Worm (Caenorhabditis elegans) whole organism, L4 larva: Measurements from ENCODE around the gene M02D8.7.

Experiments
- R02D3.7 ChIP-seq: fragments of 150-350 bp; sonication (generic microtip); optimal IDR thresholded peaks from 3 replicates; lab custom pipeline; 2014; ENCODE audit warnings: missing biosample characterization, missing genetic modification characterization
- cey-2 ChIP-seq: sonication (generic microtip); optimal IDR thresholded peaks from 3 replicates; lab custom pipeline; 2017; ENCODE audit warnings: missing genetic modification characterization, mild to moderate bottlenecking, missing compliant biosample characterization, antibody characterized with exemption, borderline replicate concordance; ENCODE audit not compliant: insufficient read depth
- egl-27 ChIP-seq: sonication (generic microtip); optimal IDR thresholded peaks from 3 replicates; lab custom pipeline; 2017; ENCODE audit warnings: missing biosample characterization, missing genetic modification reagents, missing genetic modification characterization
- mdl-1 ChIP-seq, 2 experiments: fragments of 150-350 bp in 1 of 2; sonication (generic microtip) in 1 of 2; optimal IDR thresholded peaks; 2 replicates each; lab custom pipeline; 2014 to 2017; ENCODE audit warnings: missing biosample characterization in 2 of 2, missing genetic modification characterization in 2 of 2
- mdt-29 ChIP-seq: fragments of 200-800 bp; sonication (Bioruptor generic); IDR thresholded peaks from 2 replicates; pipeline ENCODE4 v1.3.6; 2022; ENCODE audit warnings: missing genetic modification reagents, missing genetic modification characterization, missing compliant biosample characterization
- nhr-25 ChIP-seq: sonication (generic microtip); optimal IDR thresholded peaks from 2 replicates; lab custom pipeline; 2017; ENCODE audit warnings: missing genetic modification characterization, mild to moderate bottlenecking, missing compliant biosample characterization, antibody characterized with exemption, moderate library complexity, borderline replicate concordance; ENCODE audit not compliant: insufficient read depth
- nhr-28 ChIP-seq: fragments of 150-350 bp; optimal IDR thresholded peaks from 2 replicates; lab custom pipeline; 2014; ENCODE audit warnings: missing biosample characterization, missing genetic modification characterization
- nhr-77 ChIP-seq: fragments of 150-350 bp; optimal IDR thresholded peaks from 2 replicates; lab custom pipeline; 2014; ENCODE audit warnings: missing biosample characterization, missing genetic modification characterization
- snpc-4 ChIP-seq: fragments of 150-350 bp; optimal IDR thresholded peaks from 2 replicates; lab custom pipeline; 2014; ENCODE audit warnings: missing biosample characterization, missing genetic modification characterization

DNA sequence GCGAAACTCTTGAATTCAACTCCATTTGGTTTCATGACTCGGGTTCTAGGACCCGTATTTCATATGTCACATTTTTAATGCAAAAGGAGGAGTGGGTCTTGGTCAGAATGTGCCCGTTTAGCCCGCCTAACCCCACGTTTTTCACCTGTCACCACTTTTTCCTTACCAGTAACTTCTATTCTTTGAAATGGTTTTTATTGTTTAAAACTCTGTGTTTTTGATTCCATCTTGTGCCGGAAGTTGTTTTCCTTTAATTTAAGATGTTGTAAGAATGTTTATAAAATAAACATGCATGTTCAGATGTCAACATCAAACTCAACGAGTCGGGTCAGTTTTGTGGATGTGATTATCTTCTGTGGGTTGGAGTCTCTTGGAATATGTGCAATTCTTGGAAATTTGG is 35.8 kb upstream of the M02D8.7 start, which contains the start of gene ZK721.4:
- TF ChIP-seq snpc-4 (no peak), nhr-77 (tag; lab: Kevin White, UChicago) (no peak), cey-2 (tag; lab: Kevin White, UChicago) (no peak), nhr-25 (tag; lab: Kevin White, UChicago) (no peak), egl-27 (no peak), R02D3.7 (tag; lab: Kevin White, UChicago) (no peak), nhr-28 (tag; lab: Kevin White, UChicago) (no peak), mdl-1 (tag; optimal IDR thresholded peaks at IDR 0.05; lab: Kevin White, UChicago) (no peak), mdt-29 (GFP tag; lab: Robert Waterston, UW) (no peak)
